Worm (Caenorhabditis elegans): ENCODE data around the gene Y37E11AL.1.

ce11 chrIV:3755355-3755754 is 46.1 kb downstream of the Y37E11AL.1 start, which contains the start of gene Y37E11AR.7:
- no peak for TF ChIP-seq tbx-2 (tag; optimal IDR thresholded peaks at IDR 0.05)
- TF ChIP-seq ceh-16 (tag; optimal IDR thresholded peaks at IDR 0.05), result no peak

Data from whole organism, L3 larva.